Worm (Caenorhabditis elegans) whole organism, young adult: Measurements from ENCODE around the gene nsph-3.1.

Experiments used
- B0261.1 ChIP-seq: sonication (generic microtip); optimal IDR thresholded peaks from 2 replicates; lab custom pipeline; 2016; ENCODE audit warnings: mild to moderate bottlenecking, missing genetic modification characterization, moderate library complexity, missing compliant biosample characterization
- C06A6.2 ChIP-seq: fragments of 200-800 bp; sonication (Bioruptor generic); conservative IDR thresholded peaks from 2 replicates; pipeline ENCODE4 v1.3.6; 2022; ENCODE audit warnings: missing genetic modification characterization, missing compliant biosample characterization
- F33H1.4 ChIP-seq: fragments of 200-800 bp; sonication (Bioruptor generic); IDR thresholded peaks from 2 replicates; pipeline ENCODE4 v1.3.6; 2022; ENCODE audit warnings: missing genetic modification reagents, missing genetic modification characterization, missing compliant biosample characterization
- F37B4.10 ChIP-seq: fragments of 200-800 bp; sonication (Bioruptor generic); IDR thresholded peaks from 2 replicates; pipeline ENCODE4 v1.3.6; 2022; ENCODE audit warnings: missing genetic modification characterization, missing compliant biosample characterization
- F52B5.7 ChIP-seq: sonication (generic microtip); optimal IDR thresholded peaks from 2 replicates; lab custom pipeline; 2016; ENCODE audit warnings: mild to moderate bottlenecking, missing genetic modification characterization, missing compliant biosample characterization
- F55B11.4 ChIP-seq: sonication (generic microtip); optimal IDR thresholded peaks from 2 replicates; lab custom pipeline; 2016; ENCODE audit warnings: missing compliant biosample characterization, missing genetic modification characterization, borderline replicate concordance; ENCODE audit not compliant: insufficient read depth
- F57C9.4 ChIP-seq: sonication (generic microtip); optimal IDR thresholded peaks from 2 replicates; lab custom pipeline; 2017; ENCODE audit warnings: mild to moderate bottlenecking, missing genetic modification characterization, missing compliant biosample characterization
- Y53F4B.3 ChIP-seq: fragments of 200-800 bp; sonication (Bioruptor generic); IDR thresholded peaks from 2 replicates; pipeline ENCODE4 v1.3.6; 2022; ENCODE audit warnings: missing genetic modification reagents, missing genetic modification characterization, missing compliant biosample characterization
- Y79H2A.3 ChIP-seq: fragments of 200-800 bp; sonication (Bioruptor generic); conservative IDR thresholded peaks from 2 replicates; pipeline ENCODE4 v1.3.6; 2022; ENCODE audit warnings: missing genetic modification reagents, missing genetic modification characterization, missing compliant biosample characterization
- atf-7 ChIP-seq: sonication (generic microtip); optimal IDR thresholded peaks from 2 replicates; lab custom pipeline; 2017; ENCODE audit warnings: mild to moderate bottlenecking, missing genetic modification characterization, missing compliant biosample characterization
- attf-5 ChIP-seq: fragments of 200-800 bp; sonication (Bioruptor generic); optimal IDR thresholded peaks from 2 replicates; lab custom pipeline; 2018; ENCODE audit warnings: mild to moderate bottlenecking, missing genetic modification characterization, missing compliant biosample characterization
- attf-6 ChIP-seq: fragments of 200-800 bp; sonication (Bioruptor generic); IDR thresholded peaks from 2 replicates; pipeline ENCODE4 v1.3.6; 2022; ENCODE audit warnings: missing genetic modification reagents, missing genetic modification characterization, missing compliant biosample characterization
- bed-2 ChIP-seq: fragments of 200-800 bp; sonication (Bioruptor generic); IDR thresholded peaks from 2 replicates; pipeline ENCODE4 v1.3.6; 2022; ENCODE audit warnings: missing genetic modification reagents, missing genetic modification characterization, missing compliant biosample characterization
- ceh-100 ChIP-seq: fragments of 200-800 bp; sonication (Bioruptor generic); IDR thresholded peaks from 2 replicates; pipeline ENCODE4 v1.3.6; 2022; ENCODE audit warnings: missing genetic modification reagents, missing genetic modification characterization, missing compliant biosample characterization
- ceh-79 ChIP-seq: sonication (generic microtip); optimal IDR thresholded peaks from 2 replicates; lab custom pipeline; 2017; ENCODE audit warnings: mild to moderate bottlenecking, missing genetic modification characterization, missing compliant biosample characterization
- ceh-91 ChIP-seq: fragments of 200-800 bp; sonication (Bioruptor generic); IDR thresholded peaks from 2 replicates; pipeline ENCODE4 v1.3.6; 2022; ENCODE audit warnings: missing genetic modification reagents, missing genetic modification characterization, missing compliant biosample characterization
- chd-7 ChIP-seq: sonication (generic microtip); optimal IDR thresholded peaks from 2 replicates; lab custom pipeline; 2016; ENCODE audit warnings: mild to moderate bottlenecking, missing genetic modification characterization, moderate library complexity, missing compliant biosample characterization
- dpl-1 ChIP-seq: fragments of 150-350 bp; optimal IDR thresholded peaks from 2 replicates; lab custom pipeline; 2014; ENCODE audit warnings: missing biosample characterization, missing genetic modification reagents, missing genetic modification characterization
- egl-18 ChIP-seq: fragments of 200-800 bp; sonication (Bioruptor generic); IDR thresholded peaks from 2 replicates; pipeline ENCODE4 v1.3.6; 2022; ENCODE audit warnings: missing genetic modification reagents, missing genetic modification characterization, missing compliant biosample characterization
- ekl-4 ChIP-seq: fragments of 200-800 bp; sonication (Bioruptor generic); IDR thresholded peaks from 2 replicates; pipeline ENCODE4 v1.3.6; 2022; ENCODE audit warnings: missing genetic modification reagents, missing genetic modification characterization, missing compliant biosample characterization
- ets-4 ChIP-seq: fragments of 200-800 bp; sonication (Bioruptor generic); optimal IDR thresholded peaks from 2 replicates; lab custom pipeline; 2018; ENCODE audit warnings: mild to moderate bottlenecking, missing genetic modification characterization, missing compliant biosample characterization
- fkh-3 ChIP-seq: sonication (generic microtip); optimal IDR thresholded peaks from 2 replicates; lab custom pipeline; 2016; ENCODE audit warnings: mild to moderate bottlenecking, missing genetic modification characterization, missing compliant biosample characterization
- gei-17 ChIP-seq: fragments of 200-800 bp; sonication (Bioruptor generic); optimal IDR thresholded peaks from 2 replicates; lab custom pipeline; 2018; ENCODE audit warnings: mild to moderate bottlenecking, missing genetic modification characterization, missing compliant biosample characterization
- hmg-20 ChIP-seq: fragments of 200-800 bp; sonication (Bioruptor generic); IDR thresholded peaks from 2 replicates; pipeline ENCODE4 v1.3.6; 2022; ENCODE audit warnings: missing genetic modification reagents, missing genetic modification characterization, missing compliant biosample characterization
- hrde-1 ChIP-seq: sonication (generic microtip); optimal IDR thresholded peaks from 2 replicates; lab custom pipeline; 2016; ENCODE audit warnings: missing genetic modification characterization, mild to moderate bottlenecking, missing compliant biosample characterization, moderate library complexity, missing genotype, missing genetic modification reagents, borderline replicate concordance
- let-607 ChIP-seq, 2 experiments: fragments of 200-800 bp in 1 of 2; sonication (Bioruptor generic) in 1 of 2; sonication (generic microtip) in 1 of 2; optimal IDR thresholded peaks; 2 replicates each; lab custom pipeline; 2016 to 2018; ENCODE audit warnings: mild to moderate bottlenecking in 2 of 2, missing compliant biosample characterization in 2 of 2, missing genetic modification characterization in 2 of 2, moderate library complexity in 2 of 2, missing genotype in 1 of 2
- lin-35 ChIP-seq, 3 experiments: fragments of 150-350 bp in 2 of 3; sonication (generic microtip) in 1 of 3; optimal IDR thresholded peaks; 2 replicates each; lab custom pipeline; 2014 to 2018; ENCODE audit warnings: missing biosample characterization in 3 of 3, missing genetic modification characterization in 3 of 3, missing genetic modification reagents in 3 of 3
- madf-6 ChIP-seq: fragments of 200-800 bp; sonication (Bioruptor generic); IDR thresholded peaks from 2 replicates; pipeline ENCODE4 v1.3.6; 2022; ENCODE audit warnings: missing genetic modification reagents, missing genetic modification characterization, missing compliant biosample characterization
- madf-8 ChIP-seq: fragments of 200-800 bp; sonication (Bioruptor generic); conservative IDR thresholded peaks from 2 replicates; pipeline ENCODE4 v1.3.6; 2022; ENCODE audit warnings: missing genetic modification reagents, missing genetic modification characterization, missing compliant biosample characterization
- nfya-1 ChIP-seq: sonication (generic microtip); optimal IDR thresholded peaks from 2 replicates; lab custom pipeline; 2017; ENCODE audit warnings: antibody characterized with exemption, missing compliant biosample characterization, missing genetic modification characterization, borderline replicate concordance; ENCODE audit not compliant: insufficient read depth
- nhr-179 ChIP-seq: sonication (generic microtip); optimal IDR thresholded peaks from 2 replicates; lab custom pipeline; 2016; ENCODE audit warnings: mild to moderate bottlenecking, missing genetic modification characterization, missing compliant biosample characterization
- pha-4 ChIP-seq: fragments of 150-350 bp; sonication (generic microtip); optimal IDR thresholded peaks from 2 replicates; lab custom pipeline; 2014; ENCODE audit warnings: missing biosample characterization, missing genetic modification reagents, missing genetic modification characterization
- rcor-1 ChIP-seq: fragments of 200-800 bp; sonication (Bioruptor generic); IDR thresholded peaks from 2 replicates; pipeline ENCODE4 v1.3.6; 2022; ENCODE audit warnings: missing genetic modification reagents, missing genetic modification characterization, missing compliant biosample characterization
- rpc-1 ChIP-seq, 2 experiments: fragments of 150-350 bp in 1 of 2; sonication (generic microtip) in 1 of 2; optimal IDR thresholded peaks; 2 replicates each; lab custom pipeline; 2014 to 2018; ENCODE audit warnings: missing biosample characterization in 1 of 2, missing genetic modification characterization in 1 of 2, missing genetic modification reagents in 1 of 2, missing genotype in 1 of 2
- unc-130 ChIP-seq: sonication (generic microtip); optimal IDR thresholded peaks from 2 replicates; lab custom pipeline; 2016; ENCODE audit warnings: missing genetic modification reagents, missing genetic modification characterization, missing compliant biosample characterization
- zfh-2 ChIP-seq: fragments of 200-800 bp; sonication (Bioruptor generic); conservative IDR thresholded peaks from 2 replicates; pipeline ENCODE4 v1.3.6; 2022; ENCODE audit warnings: missing genetic modification reagents, missing genetic modification characterization, missing compliant biosample characterization
- zim-3 ChIP-seq: sonication (generic microtip); optimal IDR thresholded peaks from 2 replicates; lab custom pipeline; 2017; ENCODE audit warnings: mild to moderate bottlenecking, missing genetic modification characterization, moderate library complexity, missing compliant biosample characterization
- ztf-6 ChIP-seq: fragments of 200-800 bp; sonication (Bioruptor generic); IDR thresholded peaks from 2 replicates; pipeline ENCODE4 v1.3.6; 2022; ENCODE audit warnings: missing genetic modification reagents, missing genetic modification characterization, missing compliant biosample characterization

The nsph-3.1 gene

DNA sequence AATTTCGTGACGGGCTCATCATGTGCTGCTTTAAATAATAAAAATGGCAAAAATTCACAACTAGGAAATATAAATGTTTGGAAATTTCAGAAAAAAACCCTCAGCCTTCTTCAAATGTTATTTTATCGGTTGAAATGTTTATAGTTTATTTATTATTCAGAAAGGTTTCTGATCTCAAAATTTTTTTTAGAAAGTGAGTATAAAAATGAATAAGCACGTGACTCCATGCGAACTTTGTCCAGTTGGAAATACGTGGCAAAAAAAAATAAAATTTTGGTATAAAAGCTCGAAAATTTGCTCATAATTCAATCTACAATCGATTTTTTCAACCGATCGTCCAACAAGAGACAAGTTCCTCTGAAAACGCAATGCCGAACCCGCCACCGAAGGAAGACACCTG is at the start of gene nsph-3.1:
TSS of gene nsph-3.1 (plus strand) at position 301 of the 400 bp plus-strand sequence.
- TF ChIP-seq F52B5.7, result no peak
- TF ChIP-seq let-607 (tag; optimal IDR thresholded peaks at IDR 0.05; lab: Kevin White, UChicago), result no peak
- TF ChIP-seq nhr-179 (tag; lab: Kevin White, UChicago), result no peak
- no peak for TF ChIP-seq madf-8 (GFP tag; lab: Robert Waterston, UW)
- no peak for TF ChIP-seq gei-17 (GFP tag; lab: Kevin White, UChicago)
- TF ChIP-seq zim-3 (tag; lab: Kevin White, UChicago), result no peak
- TF ChIP-seq ekl-4 (GFP tag; lab: Robert Waterston, UW), result no peak
- TF ChIP-seq ceh-91 (GFP tag; lab: Robert Waterston, UW), result no peak
- no peak for TF ChIP-seq chd-7 (tag; lab: Kevin White, UChicago)
- no peak for TF ChIP-seq ceh-79 (tag; lab: Kevin White, UChicago)
- TF ChIP-seq nfya-1 (tag; lab: Kevin White, UChicago), result no peak
- TF ChIP-seq F37B4.10 (GFP tag; lab: Robert Waterston, UW), result no peak
- TF ChIP-seq C06A6.2, result no peak
- no peak for TF ChIP-seq fkh-3 (tag; lab: Kevin White, UChicago)
- no peak for TF ChIP-seq atf-7
- TF ChIP-seq zfh-2, result no peak
- TF ChIP-seq rcor-1 (GFP tag; lab: Robert Waterston, UW), result no peak
- no peak for TF ChIP-seq F33H1.4 (GFP tag; lab: Robert Waterston, UW)
- no peak for TF ChIP-seq attf-5
- no peak for TF ChIP-seq bed-2
- TF ChIP-seq, all 124 proteins: peak for 0

DNA sequence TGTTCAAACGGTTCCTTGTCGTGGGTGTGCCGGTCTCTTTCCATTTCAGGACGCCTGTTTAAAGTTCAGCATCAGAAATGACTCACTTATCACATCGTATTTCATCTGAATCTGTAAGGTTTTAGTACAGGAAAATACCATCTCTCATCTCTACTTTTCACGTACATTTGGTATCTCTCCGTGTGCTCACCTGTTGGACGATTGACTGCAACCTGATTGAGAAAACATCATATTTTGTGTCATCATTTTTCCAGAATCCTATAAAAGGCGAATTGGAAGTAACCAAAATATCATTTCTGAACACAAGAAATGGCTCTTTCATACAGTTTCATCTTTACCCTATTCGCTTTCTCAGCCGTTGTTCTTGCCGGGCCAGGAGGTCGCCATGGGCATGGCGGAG is 49.5 kb upstream of the nsph-3.1 start, which contains the start of gene srlf-30:
TSS of gene srlf-30 (plus strand) at position 301 of the 400 bp plus-strand sequence.
- TF ChIP-seq Y53F4B.3 (GFP tag; lab: Robert Waterston, UW) (no peak), madf-6 (GFP tag; lab: Robert Waterston, UW) (no peak), F55B11.4 (no peak), ets-4 (GFP tag; lab: Kevin White, UChicago) (no peak), dpl-1 (no peak), Y79H2A.3 (no peak)

DNA sequence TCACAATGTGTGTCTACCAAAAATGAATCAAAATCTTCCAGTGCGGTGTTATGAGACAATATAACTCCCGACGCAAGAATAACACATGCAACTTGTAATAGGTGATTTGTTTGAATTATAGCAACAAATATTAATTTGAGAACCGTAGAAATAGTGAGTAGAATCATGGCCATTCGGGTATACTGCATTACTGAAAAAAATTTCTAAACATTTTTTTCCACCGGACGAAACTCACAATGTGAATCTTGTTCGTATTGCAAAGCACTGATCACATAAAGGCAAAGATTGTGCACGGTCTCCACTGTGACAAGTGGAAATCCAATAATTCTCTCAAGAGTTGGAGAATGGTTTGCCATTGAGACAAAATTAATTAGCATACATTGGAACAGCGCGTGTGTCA is 47.1 kb upstream of the nsph-3.1 start:
- TF ChIP-seq attf-6 (GFP tag; lab: Robert Waterston, UW) (no peak), hmg-20 (no peak), F57C9.4 (tag; lab: Kevin White, UChicago) (no peak), ztf-6 (no peak), ceh-79 (tag; lab: Kevin White, UChicago) (no peak), B0261.1 (tag; lab: Kevin White, UChicago) (no peak), egl-18 (GFP tag; lab: Robert Waterston, UW) (no peak), rpc-1 (optimal IDR thresholded peaks at IDR 0.05; lab: Kevin White, UChicago) (no peak), rpc-1 (tag; optimal IDR thresholded peaks at IDR 0.05; lab: Kevin White, UChicago) (no peak), ceh-100 (GFP tag; lab: Robert Waterston, UW) (no peak), pha-4 (no peak), hrde-1 (tag; lab: Kevin White, UChicago) (no peak), lin-35 (GFP tag; optimal IDR thresholded peaks at IDR 0.05; lab: Kevin White, UChicago) (no peak), unc-130 (no peak)
- TF ChIP-seq, all 124 proteins: peak for 0
